Worm (Caenorhabditis elegans) whole organism, L2 larva: ENCODE data around the gene F25H9.2.

Experiments
- F13H6.1 ChIP-seq: sonication (generic microtip); optimal IDR thresholded peaks from 2 replicates; lab custom pipeline; 2016; ENCODE audit warnings: missing genetic modification characterization, missing compliant biosample characterization
- ama-1 ChIP-seq: fragments of 150-350 bp; optimal IDR thresholded peaks from 2 replicates; lab custom pipeline; 2018; ENCODE audit warnings: inconsistent platforms
- ceh-82 ChIP-seq: fragments of 150-350 bp; optimal IDR thresholded peaks from 2 replicates; lab custom pipeline; 2014; ENCODE audit warnings: missing biosample characterization, missing genetic modification characterization
- dmd-4 ChIP-seq: sonication (generic microtip); optimal IDR thresholded peaks from 2 replicates; lab custom pipeline; 2017; ENCODE audit warnings: missing biosample characterization, missing genetic modification characterization
- elt-3 ChIP-seq: sonication (generic microtip); optimal IDR thresholded peaks from 2 replicates; lab custom pipeline; 2017; ENCODE audit warnings: missing biosample characterization, missing genetic modification characterization
- fos-1 ChIP-seq: fragments of 150-350 bp; optimal IDR thresholded peaks from 2 replicates; lab custom pipeline; 2014; ENCODE audit warnings: missing biosample characterization, missing genetic modification characterization
- mdl-1 ChIP-seq, 2 experiments: fragments of 150-350 bp in 1 of 2; sonication (generic microtip) in 1 of 2; optimal IDR thresholded peaks; 2 replicates each; lab custom pipeline; 2017; ENCODE audit warnings: missing biosample characterization in 2 of 2, missing genetic modification characterization in 2 of 2
- nhr-10 ChIP-seq: sonication (generic microtip); optimal IDR thresholded peaks from 2 replicates; lab custom pipeline; 2017; ENCODE audit warnings: missing biosample characterization, missing genetic modification characterization
- nhr-12 ChIP-seq: fragments of 150-350 bp; optimal IDR thresholded peaks from 2 replicates; lab custom pipeline; 2014; ENCODE audit warnings: missing biosample characterization, missing genetic modification characterization
- nhr-77 ChIP-seq: fragments of 150-350 bp; optimal IDR thresholded peaks from 2 replicates; lab custom pipeline; 2014; ENCODE audit warnings: missing biosample characterization, missing genetic modification characterization
- skn-1 ChIP-seq: sonication (generic microtip); optimal IDR thresholded peaks from 2 replicates; lab custom pipeline; 2017; ENCODE audit warnings: missing biosample characterization, missing genetic modification characterization
- snpc-4 ChIP-seq: fragments of 150-350 bp; optimal IDR thresholded peaks from 2 replicates; lab custom pipeline; 2014; ENCODE audit warnings: missing biosample characterization, missing genetic modification characterization
- unc-39 ChIP-seq: fragments of 150-350 bp; optimal IDR thresholded peaks from 2 replicates; lab custom pipeline; 2014; ENCODE audit warnings: missing biosample characterization, missing genetic modification characterization
- ztf-11 ChIP-seq: sonication (generic microtip); optimal IDR thresholded peaks from 2 replicates; lab custom pipeline; 2017; ENCODE audit warnings: missing biosample characterization, missing genetic modification characterization

DNA sequence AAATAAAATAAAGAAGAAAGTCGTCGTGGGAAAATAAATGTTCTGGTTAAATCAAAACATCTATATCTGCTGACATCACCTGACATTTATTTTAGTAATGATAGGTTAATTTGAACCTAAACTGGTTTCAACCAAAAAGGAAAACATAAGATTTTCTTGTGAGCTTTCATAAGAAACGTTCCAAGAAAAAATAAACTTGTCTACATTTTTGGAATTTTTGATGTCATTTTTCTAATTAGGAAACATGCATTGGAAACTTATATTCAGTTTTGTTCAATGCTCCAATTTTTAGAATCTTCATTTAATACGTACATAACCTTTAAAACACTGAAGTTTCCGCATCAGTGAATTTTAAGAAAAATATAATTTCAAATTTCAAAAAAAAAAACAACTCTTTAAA lies 27.8 kb downstream of the F25H9.2 start:
- TF ChIP-seq ama-1 (lab: Kevin White, UChicago) = no peak
- no peak for TF ChIP-seq skn-1 (tag; lab: Kevin White, UChicago)
- TF ChIP-seq elt-3 (tag; lab: Kevin White, UChicago) = no peak
- TF ChIP-seq mdl-1 (tag; optimal IDR thresholded peaks at IDR 0.05; lab: Kevin White, UChicago) = no peak
- no peak for TF ChIP-seq nhr-12 (tag; lab: Kevin White, UChicago)
- TF ChIP-seq fos-1 (tag; lab: Kevin White, UChicago) = no peak
- TF ChIP-seq ceh-82 (tag; lab: Kevin White, UChicago) = no peak
- TF ChIP-seq ztf-11 (tag; lab: Kevin White, UChicago) = no peak
- no peak for TF ChIP-seq nhr-10
- TF ChIP-seq unc-39 (tag; lab: Kevin White, UChicago) = no peak
- TF ChIP-seq F13H6.1 (tag; lab: Kevin White, UChicago) = no peak
- TF ChIP-seq nhr-77 (tag; lab: Kevin White, UChicago) = no peak
- TF ChIP-seq dmd-4 = no peak
- TF ChIP-seq snpc-4 = no peak
